Fruit fly (Drosophila melanogaster) whole organism, adult: ENCODE results near the gene CG8560.

ENCODE experiments used
- CG11617 ChIP-seq: fragments of 200-800 bp; sonication (Bioruptor generic); optimal IDR thresholded peaks from 2 replicates; lab custom pipeline; 2017; ENCODE audit warnings: mild to moderate bottlenecking, missing biosample characterization, missing genetic modification reagents, missing genetic modification characterization
- CG12768 ChIP-seq: fragments of 200-800 bp; sonication (Bioruptor generic); optimal IDR thresholded peaks from 2 replicates; lab custom pipeline; 2017; ENCODE audit warnings: missing biosample characterization, missing genetic modification characterization, mild to moderate bottlenecking, moderate library complexity, missing genetic modification reagents
- CG14711 ChIP-seq: fragments of 200-800 bp; sonication (Bioruptor generic); optimal IDR thresholded peaks from 2 replicates; lab custom pipeline; 2018; ENCODE audit warnings: missing biosample characterization, mild to moderate bottlenecking, missing genetic modification characterization, moderate library complexity
- CG7101 ChIP-seq: fragments of 200-800 bp; sonication (Bioruptor generic); optimal IDR thresholded peaks from 2 replicates; lab custom pipeline; 2018; ENCODE audit warnings: missing biosample characterization, mild to moderate bottlenecking, missing genetic modification characterization, moderate library complexity

DNA sequence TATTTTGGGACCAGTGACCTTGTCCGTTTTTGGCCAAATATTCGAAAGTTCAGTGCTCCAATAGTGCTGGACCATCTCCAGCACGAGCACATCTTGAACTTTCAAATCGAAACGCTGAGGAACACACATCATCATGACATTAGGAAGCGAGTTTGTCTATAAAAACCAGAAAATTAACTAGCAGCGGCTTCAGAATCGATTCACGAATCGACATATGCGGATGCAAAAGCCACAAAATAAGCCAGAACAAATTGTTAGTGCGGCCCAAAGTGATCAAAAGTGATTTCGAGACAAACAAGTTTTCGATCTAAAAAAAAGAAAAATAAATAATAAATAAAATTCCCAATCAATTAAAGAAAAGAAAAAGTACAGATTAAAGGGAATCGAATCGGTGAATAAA is 13.5 kb downstream of the CG8560 start, which contains the start of gene CG8563:
- TF ChIP-seq CG7101 (tag; lab: Kevin White, UChicago) (no peak), CG14711 (no peak), CG12768 (GFP tag; lab: Kevin White, UChicago) (no peak), CG11617 (GFP tag; lab: Kevin White, UChicago) (no peak)
